Fruit fly (Drosophila melanogaster) whole organism, embryonic: ENCODE results near the gene Lztr1.

Experiments
- Ada2b ChIP-seq: fragments of 200-800 bp; sonication (Bioruptor generic); IDR thresholded peaks from 2 replicates; pipeline ENCODE4 v1.3.6; 2022; ENCODE audit warnings: missing biosample characterization, missing genetic modification characterization
- Awh ChIP-seq: fragments of 200-800 bp; sonication (Bioruptor generic); IDR thresholded peaks from 2 replicates; pipeline ENCODE4, ENCODE4 v1.3.6; 2022; ENCODE audit warnings: missing biosample characterization, missing genetic modification characterization
- B-H1 ChIP-seq: fragments of 200-800 bp; sonication (Bioruptor generic); IDR thresholded peaks from 3 replicates; pipeline ENCODE4 v1.3.6; 2022; ENCODE audit warnings: missing biosample characterization, missing genetic modification characterization
- Bgb ChIP-seq: fragments of 200-800 bp; sonication (Bioruptor generic); IDR thresholded peaks from 2 replicates; pipeline ENCODE4 v1.3.6; 2022; ENCODE audit warnings: missing biosample characterization, missing genetic modification characterization; ENCODE audit not compliant: partially characterized antibody
- Bteb2 ChIP-seq: fragments of 200-800 bp; sonication (Bioruptor generic); optimal IDR thresholded peaks from 2 replicates; lab custom pipeline; 2016; ENCODE audit warnings: missing biosample characterization, missing genetic modification characterization
- CG10274 ChIP-seq: fragments of 200-800 bp; sonication (Bioruptor generic); optimal IDR thresholded peaks from 3 replicates; lab custom pipeline; 2017; ENCODE audit warnings: missing biosample characterization, mild to moderate bottlenecking, missing genetic modification characterization
- CG10565 ChIP-seq: fragments of 200-800 bp; sonication (Bioruptor generic); optimal IDR thresholded peaks from 3 replicates; lab custom pipeline; 2016; ENCODE audit warnings: missing biosample characterization, mild to moderate bottlenecking, missing genetic modification characterization
- CG10979 ChIP-seq: fragments of 200-800 bp; sonication (Bioruptor generic); optimal IDR thresholded peaks from 2 replicates; lab custom pipeline; 2018; ENCODE audit warnings: missing biosample characterization, mild to moderate bottlenecking, missing genetic modification characterization, moderate library complexity
- CG11085 ChIP-seq: fragments of 200-800 bp; sonication (Bioruptor generic); IDR thresholded peaks from 2 replicates; pipeline ENCODE4 v1.3.6; 2022; ENCODE audit warnings: missing biosample characterization, missing genetic modification characterization
- CG11398 ChIP-seq: fragments of 200-800 bp; sonication (Bioruptor generic); optimal IDR thresholded peaks from 2 replicates; lab custom pipeline; 2016; ENCODE audit warnings: missing biosample characterization, missing genetic modification characterization
- CG11695 ChIP-seq: fragments of 200-800 bp; sonication (Bioruptor generic); IDR thresholded peaks from 3 replicates; pipeline ENCODE4 v1.3.6; 2022; ENCODE audit warnings: missing biosample characterization, missing genetic modification characterization
- CG17361 ChIP-seq: fragments of 200-800 bp; sonication (Bioruptor generic); IDR thresholded peaks from 3 replicates; pipeline ENCODE4 v1.3.6; 2022; ENCODE audit warnings: missing biosample characterization, missing genetic modification characterization
- CG18599 ChIP-seq: fragments of 200-800 bp; sonication (Bioruptor generic); optimal IDR thresholded peaks from 3 replicates; lab custom pipeline; 2017; ENCODE audit warnings: missing biosample characterization, missing genetic modification characterization, mild to moderate bottlenecking, moderate library complexity, missing genetic modification reagents
- CG31388 ChIP-seq: fragments of 200-800 bp; sonication (Bioruptor generic); optimal IDR thresholded peaks from 2 replicates; lab custom pipeline; 2016; ENCODE audit warnings: missing biosample characterization, missing genetic modification characterization
- CG34376 ChIP-seq: fragments of 200-800 bp; sonication (Bioruptor generic); optimal IDR thresholded peaks from 2 replicates; lab custom pipeline; 2018; ENCODE audit warnings: missing biosample characterization, mild to moderate bottlenecking, missing genetic modification characterization
- CG4820 ChIP-seq: fragments of 200-800 bp; sonication (Bioruptor generic); optimal IDR thresholded peaks from 3 replicates; lab custom pipeline; 2016; ENCODE audit warnings: missing biosample characterization, missing genetic modification characterization
- CG6175 ChIP-seq: fragments of 200-800 bp; sonication (Bioruptor generic); IDR thresholded peaks from 3 replicates; pipeline ENCODE4 v1.3.6; 2022; ENCODE audit warnings: missing biosample characterization, missing genetic modification characterization
- CG7271 ChIP-seq: fragments of 200-800 bp; sonication (Bioruptor generic); optimal IDR thresholded peaks from 2 replicates; lab custom pipeline; 2018; ENCODE audit warnings: missing biosample characterization, mild to moderate bottlenecking, missing genetic modification characterization, moderate library complexity
- CG7372 ChIP-seq: fragments of 200-800 bp; sonication (Bioruptor generic); IDR thresholded peaks from 2 replicates; pipeline ENCODE4 v1.3.6; 2022; ENCODE audit warnings: missing biosample characterization, missing genetic modification characterization
- CG7745 ChIP-seq: fragments of 200-800 bp; sonication (Bioruptor generic); optimal IDR thresholded peaks from 2 replicates; lab custom pipeline; 2018; ENCODE audit warnings: missing biosample characterization, mild to moderate bottlenecking, missing genetic modification characterization, moderate library complexity
- CG8359 ChIP-seq: fragments of 200-800 bp; sonication (Bioruptor generic); optimal IDR thresholded peaks from 2 replicates; lab custom pipeline; 2017; ENCODE audit warnings: missing biosample characterization, mild to moderate bottlenecking, missing genetic modification characterization, borderline replicate concordance
- Doc3 ChIP-seq: fragments of 200-800 bp; sonication (Bioruptor generic); IDR thresholded peaks from 3 replicates; pipeline ENCODE4 v1.3.6; 2022; ENCODE audit warnings: missing biosample characterization, missing genetic modification characterization; ENCODE audit not compliant: partially characterized antibody
- GATAe ChIP-seq: fragments of 200-800 bp; sonication (Bioruptor generic); conservative IDR thresholded peaks from 2 replicates; pipeline ENCODE4 v1.3.6; 2022; ENCODE audit warnings: missing biosample characterization, missing genetic modification characterization
- HLHmδ ChIP-seq: fragments of 200-800 bp; sonication (Bioruptor generic); optimal IDR thresholded peaks from 2 replicates; lab custom pipeline; 2018; ENCODE audit warnings: missing biosample characterization, mild to moderate bottlenecking, missing genetic modification characterization, moderate library complexity
- Meics ChIP-seq: fragments of 200-800 bp; sonication (Bioruptor generic); optimal IDR thresholded peaks from 2 replicates; lab custom pipeline; 2017; ENCODE audit warnings: missing biosample characterization, mild to moderate bottlenecking, missing genetic modification characterization
- Mes4 ChIP-seq: fragments of 200-800 bp; sonication (Bioruptor generic); optimal IDR thresholded peaks from 2 replicates; lab custom pipeline; 2016; ENCODE audit warnings: missing biosample characterization, missing genetic modification characterization
- Neu2 ChIP-seq: fragments of 200-800 bp; sonication (Bioruptor generic); optimal IDR thresholded peaks from 3 replicates; lab custom pipeline; 2016; ENCODE audit warnings: missing biosample characterization, missing genetic modification characterization, borderline replicate concordance
- Opbp ChIP-seq: fragments of 200-800 bp; sonication (Bioruptor generic); IDR thresholded peaks from 3 replicates; pipeline ENCODE4 v1.3.6; 2022; ENCODE audit warnings: missing biosample characterization, missing genetic modification characterization; ENCODE audit not compliant: partially characterized antibody
- Poxn ChIP-seq: fragments of 200-800 bp; sonication (Bioruptor generic); IDR thresholded peaks from 2 replicates; pipeline ENCODE4 v1.3.6; 2022; ENCODE audit warnings: missing biosample characterization, missing genetic modification characterization
- Six4 ChIP-seq: fragments of 200-800 bp; sonication (Bioruptor generic); optimal IDR thresholded peaks from 2 replicates; lab custom pipeline; 2016; ENCODE audit warnings: missing biosample characterization, missing genetic modification characterization
- Sox100B ChIP-seq: fragments of 200-800 bp; sonication (Bioruptor generic); optimal IDR thresholded peaks from 3 replicates; lab custom pipeline; 2018; ENCODE audit warnings: missing biosample characterization, mild to moderate bottlenecking, missing genetic modification characterization
- Sox102F ChIP-seq: fragments of 200-800 bp; sonication (Bioruptor generic); optimal IDR thresholded peaks from 2 replicates; lab custom pipeline; 2018; ENCODE audit warnings: missing biosample characterization, mild to moderate bottlenecking, missing genetic modification characterization, moderate library complexity
- bigmax ChIP-seq: fragments of 200-800 bp; sonication (Bioruptor generic); optimal IDR thresholded peaks from 2 replicates; lab custom pipeline; 2018; ENCODE audit warnings: missing biosample characterization, mild to moderate bottlenecking, missing genetic modification characterization
- btn ChIP-seq: fragments of 200-800 bp; sonication (Bioruptor generic); optimal IDR thresholded peaks from 2 replicates; lab custom pipeline; 2016; ENCODE audit warnings: missing biosample characterization, missing genetic modification characterization
- cad ChIP-seq: fragments of >200 bp; optimal IDR thresholded peaks from 2 replicates; lab custom pipeline; 2017; ENCODE audit warnings: missing biosample characterization, missing genetic modification characterization
- cato ChIP-seq: fragments of 200-800 bp; sonication (Bioruptor generic); optimal IDR thresholded peaks from 2 replicates; lab custom pipeline; 2016; ENCODE audit warnings: missing biosample characterization, missing genetic modification characterization, borderline replicate concordance
- chm ChIP-seq: fragments of 200-800 bp; sonication (Bioruptor generic); IDR thresholded peaks from 2 replicates; pipeline ENCODE4 v1.3.6; 2022; ENCODE audit warnings: missing biosample characterization, missing genetic modification characterization
- cwo ChIP-seq: fragments of 200-800 bp; sonication (Bioruptor generic); optimal IDR thresholded peaks from 3 replicates; lab custom pipeline; 2017; ENCODE audit warnings: missing biosample characterization, missing genetic modification characterization, mild to moderate bottlenecking, moderate library complexity, missing genetic modification reagents
- ems ChIP-seq: fragments of 200-800 bp; sonication (Bioruptor generic); optimal IDR thresholded peaks from 3 replicates; lab custom pipeline; 2016; ENCODE audit warnings: missing biosample characterization, missing genetic modification characterization
- fd96Cb ChIP-seq: fragments of 200-800 bp; sonication (Bioruptor generic); optimal IDR thresholded peaks from 2 replicates; lab custom pipeline; 2018; ENCODE audit warnings: missing biosample characterization, mild to moderate bottlenecking, missing genetic modification characterization, moderate library complexity
- gro ChIP-seq: fragments of 200-800 bp; sonication (Bioruptor generic); optimal IDR thresholded peaks from 2 replicates; lab custom pipeline; 2016; ENCODE audit warnings: missing biosample characterization, missing genetic modification characterization
- gsb ChIP-seq: fragments of 200-800 bp; sonication (Bioruptor generic); IDR thresholded peaks from 2 replicates; pipeline ENCODE4 v1.3.6; 2022; ENCODE audit warnings: missing biosample characterization, missing genetic modification characterization
- jigr1 ChIP-seq: fragments of 200-800 bp; sonication (Bioruptor generic); IDR thresholded peaks from 3 replicates; pipeline ENCODE4 v1.3.6; 2022; ENCODE audit warnings: missing biosample characterization, missing genetic modification characterization
- nmo ChIP-seq: fragments of 200-800 bp; sonication (Bioruptor generic); optimal IDR thresholded peaks from 2 replicates; lab custom pipeline; 2018; ENCODE audit warnings: missing biosample characterization, mild to moderate bottlenecking, missing genetic modification characterization, moderate library complexity
- pb ChIP-seq: fragments of 200-800 bp; sonication (Bioruptor generic); optimal IDR thresholded peaks from 3 replicates; lab custom pipeline; 2016; ENCODE audit warnings: missing biosample characterization, missing genetic modification characterization
- pfk ChIP-seq: fragments of 200-800 bp; sonication (Bioruptor generic); optimal IDR thresholded peaks from 2 replicates; lab custom pipeline; 2018; ENCODE audit warnings: missing biosample characterization, mild to moderate bottlenecking, missing genetic modification characterization, moderate library complexity
- pzg ChIP-seq: fragments of 200-800 bp; sonication (Bioruptor generic); optimal IDR thresholded peaks from 3 replicates; lab custom pipeline; 2018; ENCODE audit warnings: missing biosample characterization, mild to moderate bottlenecking, missing genetic modification characterization, moderate library complexity
- ranshi ChIP-seq: fragments of 200-800 bp; sonication (Bioruptor generic); IDR thresholded peaks from 2 replicates; pipeline ENCODE4 v1.3.6; 2022; ENCODE audit warnings: missing biosample characterization, missing genetic modification characterization
- sens-2 ChIP-seq: fragments of 200-800 bp; sonication (Bioruptor generic); IDR thresholded peaks from 2 replicates; pipeline ENCODE4 v1.3.6; 2022; ENCODE audit warnings: missing biosample characterization, missing genetic modification characterization
- ttk ChIP-seq: fragments of 200-800 bp; sonication (Bioruptor generic); IDR thresholded peaks from 2 replicates; pipeline ENCODE4 v2.1.2; 2022; ENCODE audit warnings: missing biosample characterization, missing genetic modification characterization
- z ChIP-seq: fragments of 200-800 bp; sonication (Bioruptor generic); IDR thresholded peaks from 3 replicates; pipeline ENCODE4 v1.3.6; 2022; ENCODE audit warnings: missing biosample characterization, missing genetic modification characterization
- zfh2 ChIP-seq: fragments of 200-800 bp; sonication (Bioruptor generic); optimal IDR thresholded peaks from 2 replicates; lab custom pipeline; 2016; ENCODE audit warnings: missing biosample characterization, missing genetic modification characterization

Gene Lztr1

DNA sequence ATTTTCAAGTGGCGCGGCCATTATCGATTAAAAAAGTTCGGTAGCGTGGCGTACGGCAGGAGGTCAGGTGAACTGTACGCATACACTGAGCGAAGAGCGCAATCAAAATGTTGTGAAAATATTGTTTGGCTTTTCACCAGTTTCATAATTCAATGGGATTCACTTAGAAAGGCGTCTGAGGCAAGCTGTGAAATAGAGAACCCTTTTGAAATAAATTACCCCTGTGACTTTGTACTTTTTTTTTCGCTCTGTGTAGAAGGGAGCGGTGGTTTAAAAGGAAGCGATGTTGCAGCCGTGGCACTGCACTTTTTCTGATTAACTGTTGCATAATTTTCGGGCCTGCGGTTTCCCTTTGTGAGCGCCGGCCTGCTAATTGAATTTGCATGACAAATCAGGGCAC is 53.6 kb downstream of the Lztr1 start (continued):
- TF ChIP-seq Bgb (GFP tag; lab: Robert Waterston, UW) = no peak
- peak; percentile 18 for TF ChIP-seq cwo (GFP tag; lab: Kevin White, UChicago)
- TF ChIP-seq Doc3 (GFP tag; lab: Robert Waterston, UW) = no peak
- peak; percentile 2 for TF ChIP-seq fd96Cb (tag; lab: Kevin White, UChicago)
- no peak for TF ChIP-seq cad (GFP tag; lab: Kevin White, UChicago)
- TF ChIP-seq CG11085 (GFP tag; lab: Robert Waterston, UW) = no peak
- peak; percentile 46 for TF ChIP-seq CG18599 (GFP tag; lab: Kevin White, UChicago)
- no peak for TF ChIP-seq chm
- TF ChIP-seq Meics (GFP tag; lab: Kevin White, UChicago) = peak; percentile 32
- TF ChIP-seq pb (GFP tag; lab: Kevin White, UChicago) = no peak
- no peak for TF ChIP-seq Six4
- TF ChIP-seq CG6175 (GFP tag; lab: Robert Waterston, UW) = no peak
- TF ChIP-seq bigmax (GFP tag; lab: Kevin White, UChicago) = no peak
- TF ChIP-seq Mes4 (GFP tag; lab: Kevin White, UChicago) = no peak
- TF ChIP-seq CG11695 = no peak
- no peak for TF ChIP-seq CG10274 (GFP tag; lab: Kevin White, UChicago)
- TF ChIP-seq Ada2b (GFP tag; lab: Robert Waterston, UW) = peak; percentile 19; the same call in 1 of the 2 replicates
- no peak for TF ChIP-seq Bteb2 (GFP tag; lab: Kevin White, UChicago)
- TF ChIP-seq CG10565 (GFP tag; lab: Kevin White, UChicago) = no peak
- no peak for TF ChIP-seq Opbp (GFP tag; lab: Robert Waterston, UW)
- no peak for TF ChIP-seq zfh2 (GFP tag; lab: Kevin White, UChicago)
- no peak for TF ChIP-seq CG8359 (GFP tag; lab: Kevin White, UChicago)
- TF ChIP-seq ems (GFP tag; lab: Kevin White, UChicago) = no peak
- TF ChIP-seq ttk (GFP tag; lab: Robert Waterston, UW) = no peak
- TF ChIP-seq z (GFP tag; lab: Robert Waterston, UW) = no peak
- TF ChIP-seq cato (GFP tag; lab: Kevin White, UChicago) = no peak
- TF ChIP-seq CG7271 = no peak
- no peak for TF ChIP-seq Poxn
- TF ChIP-seq pzg (GFP tag; lab: Kevin White, UChicago) = no peak
- no peak for TF ChIP-seq CG34376
- no peak for TF ChIP-seq gro (GFP tag; lab: Kevin White, UChicago)
- no peak for TF ChIP-seq GATAe (GFP tag; lab: Robert Waterston, UW)
- TF ChIP-seq ranshi (GFP tag; lab: Robert Waterston, UW) = peak; percentile 13; the same call in 1 of the 2 replicates
- no peak for TF ChIP-seq CG17361
- TF ChIP-seq Neu2 (GFP tag; lab: Kevin White, UChicago) = no peak
- TF ChIP-seq Sox102F (GFP tag; lab: Kevin White, UChicago) = peak; percentile 38
- TF ChIP-seq CG4820 (GFP tag; lab: Kevin White, UChicago) = no peak
- TF ChIP-seq CG10979 (tag; lab: Kevin White, UChicago) = no peak
- no peak for TF ChIP-seq jigr1 (GFP tag; lab: Robert Waterston, UW)
- no peak for TF ChIP-seq CG7745 (tag; lab: Kevin White, UChicago)
- no peak for TF ChIP-seq CG7372
- TF ChIP-seq pfk (GFP tag; lab: Kevin White, UChicago) = no peak
- TF ChIP-seq HLHmδ (GFP tag; lab: Kevin White, UChicago) = no peak
- no peak for TF ChIP-seq gsb (GFP tag; lab: Robert Waterston, UW)
- no peak for TF ChIP-seq CG31388 (GFP tag; lab: Kevin White, UChicago)
- TF ChIP-seq CG11398 (GFP tag; lab: Kevin White, UChicago) = no peak
- TF ChIP-seq sens-2 (GFP tag; lab: Robert Waterston, UW) = no peak
- no peak for TF ChIP-seq btn
- no peak for TF ChIP-seq B-H1 (GFP tag; lab: Robert Waterston, UW)
- TF ChIP-seq Awh = no peak
- no peak for TF ChIP-seq Sox100B (GFP tag; lab: Kevin White, UChicago)
- TF ChIP-seq nmo = no peak
